Fruit fly (Drosophila melanogaster): ENCODE results near the gene CG44198.

CG44198 gene

dm6 chr2L:13154313-13154712, 35.4 kb upstream of the CG44198 start:
- TF ChIP-seq dmrt93B (GFP tag; optimal IDR thresholded peaks at IDR 0.05) (no peak), Dif (GFP tag; optimal IDR thresholded peaks at IDR 0.05; ENCODE audit: partially characterized antibody) (peak; percentile 14), GATAd (GFP tag; optimal IDR thresholded peaks at IDR 0.05) (no peak)

- TF ChIP-seq Sp1 (GFP tag; optimal IDR thresholded peaks at IDR 0.05) (peak; percentile 54), foxo (GFP tag; optimal IDR thresholded peaks at IDR 0.05) (peak in 1 of 2 experiments; percentile 38), sage (GFP tag; optimal IDR thresholded peaks at IDR 0.05) (no peak), jim (GFP tag; optimal IDR thresholded peaks at IDR 0.05) (no peak), psq (GFP tag; optimal IDR thresholded peaks at IDR 0.05) (peak; percentile 46), rgr (GFP tag; optimal IDR thresholded peaks at IDR 0.05) (peak; percentile 16), Mio (GFP tag; optimal IDR thresholded peaks at IDR 0.05) (no peak), HLH106 (tag; optimal IDR thresholded peaks at IDR 0.05) (peak; percentile 62), OdsH (GFP tag; optimal IDR thresholded peaks at IDR 0.05) (peak; percentile 20), dmrt93B (GFP tag; optimal IDR thresholded peaks at IDR 0.05) (peak; percentile 3)
Measured at dm6 chr2L:13146254-13146653, 27.3 kb upstream of the CG44198 start.

DNA sequence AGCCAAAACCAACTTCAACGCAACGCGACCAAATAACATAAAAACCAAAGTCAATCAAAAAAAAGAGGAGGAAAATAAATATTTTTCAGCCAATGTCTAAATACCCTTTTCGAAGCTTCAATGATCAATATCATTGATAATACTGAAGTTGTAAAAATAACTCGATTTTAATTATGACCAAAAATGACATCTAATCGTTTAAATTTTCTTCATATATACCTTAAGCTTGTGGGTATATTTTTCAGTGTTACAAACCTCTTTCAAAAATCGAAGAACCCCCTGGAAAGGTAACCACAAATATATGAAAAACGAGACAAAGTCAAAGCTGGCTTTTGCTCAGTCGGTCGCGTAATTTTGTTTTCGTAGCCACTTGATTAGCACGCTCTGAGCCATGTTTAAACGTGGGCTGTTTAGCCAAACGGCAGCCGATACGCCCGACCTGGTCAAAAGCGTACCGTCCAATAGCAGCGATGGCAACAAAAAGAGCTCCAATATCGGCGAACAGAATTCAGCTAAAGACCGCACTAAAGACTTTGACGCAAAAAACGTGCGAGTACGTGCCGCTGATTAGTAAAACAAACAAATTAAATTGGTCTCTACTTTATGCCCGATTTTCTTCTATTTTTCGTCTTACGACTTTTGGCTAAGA, 26.2 kb upstream of the CG44198 start:
- TF ChIP-seq OdsH (GFP tag; optimal IDR thresholded peaks at IDR 0.05) (peak; percentile 41), brk (GFP tag; optimal IDR thresholded peaks at IDR 0.05) (no peak), Abd-B (GFP tag; optimal IDR thresholded peaks at IDR 0.05) (no peak), lola (GFP tag; optimal IDR thresholded peaks at IDR 0.05) (no peak), pan (optimal IDR thresholded peaks at IDR 0.05) (no peak), dl (GFP tag; optimal IDR thresholded peaks at IDR 0.05; ENCODE audit: insufficient read depth in 1 of 2, partially characterized antibody in 2 of 2) (no peak), Myc (optimal IDR thresholded peaks at IDR 0.05) (no peak), HLH106 (tag; optimal IDR thresholded peaks at IDR 0.05) (peak; percentile 41), Sp1 (GFP tag; optimal IDR thresholded peaks at IDR 0.05) (no peak), woc (GFP tag; optimal IDR thresholded peaks at IDR 0.05) (peak; percentile 33), foxo (GFP tag; optimal IDR thresholded peaks at IDR 0.05) (peak in 1 of 2 experiments; percentile 57), Jra (GFP tag; optimal IDR thresholded peaks at IDR 0.05) (no peak), Vsx2 (GFP tag; optimal IDR thresholded peaks at IDR 0.05; ENCODE audit: partially characterized antibody) (no peak), N (GFP tag; optimal IDR thresholded peaks at IDR 0.05) (no peak), ey (GFP tag; optimal IDR thresholded peaks at IDR 0.05) (peak; percentile 46), h (GFP tag; optimal IDR thresholded peaks at IDR 0.05) (peak; percentile 60), GATAd (GFP tag; optimal IDR thresholded peaks at IDR 0.05) (no peak), rgr (GFP tag; optimal IDR thresholded peaks at IDR 0.05) (peak; percentile 67), dmrt93B (GFP tag; optimal IDR thresholded peaks at IDR 0.05) (no peak), Rel (GFP tag; optimal IDR thresholded peaks at IDR 0.05) (no peak), Rel (tag; optimal IDR thresholded peaks at IDR 0.05) (no peak), CrebA (GFP tag; optimal IDR thresholded peaks at IDR 0.05; ENCODE audit: borderline replicate concordance) (no peak), CG32264 (GFP tag; optimal IDR thresholded peaks at IDR 0.05) (no peak), Hnf4 (GFP tag; optimal IDR thresholded peaks at IDR 0.05) (peak; percentile 25), sv (GFP tag; optimal IDR thresholded peaks at IDR 0.05) (peak; percentile 56), CG9705 (GFP tag; optimal IDR thresholded peaks at IDR 0.05) (no peak), usp (GFP tag; optimal IDR thresholded peaks at IDR 0.05) (no peak), Dfd (GFP tag; optimal IDR thresholded peaks at IDR 0.05) (no peak), Hr78 (GFP tag; optimal IDR thresholded peaks at IDR 0.05) (no peak), dsf (GFP tag; optimal IDR thresholded peaks at IDR 0.05; ENCODE audit: borderline replicate concordance) (no peak), Hr83 (GFP tag; optimal IDR thresholded peaks at IDR 0.05; ENCODE audit: poor library complexity, severe bottlenecking) (no peak), Dif (GFP tag; optimal IDR thresholded peaks at IDR 0.05; ENCODE audit: partially characterized antibody) (no peak), jim (GFP tag; optimal IDR thresholded peaks at IDR 0.05) (no peak), tai (GFP tag; optimal IDR thresholded peaks at IDR 0.05) (no peak), sage (GFP tag; optimal IDR thresholded peaks at IDR 0.05) (no peak), psq (GFP tag; optimal IDR thresholded peaks at IDR 0.05) (peak; percentile 16), fru (GFP tag; optimal IDR thresholded peaks at IDR 0.05) (peak; percentile 44), Mio (GFP tag; optimal IDR thresholded peaks at IDR 0.05) (no peak), br (GFP tag; optimal IDR thresholded peaks at IDR 0.05) (peak; percentile 2)
